Worm (Caenorhabditis elegans) whole organism, late embryonic: ENCODE results near the gene mrpl-22.

Experiments
- ceh-22 ChIP-seq: sonication (generic microtip); optimal IDR thresholded peaks from 2 replicates; lab custom pipeline; 2017; ENCODE audit warnings: missing biosample characterization, missing genetic modification characterization
- elt-2 ChIP-seq: sonication (generic microtip); optimal IDR thresholded peaks from 2 replicates; lab custom pipeline; 2016; ENCODE audit warnings: missing genetic modification reagents, missing genetic modification characterization, missing compliant biosample characterization
- ets-4 ChIP-seq: sonication (generic microtip); optimal IDR thresholded peaks from 2 replicates; lab custom pipeline; 2016; ENCODE audit warnings: missing genetic modification characterization, missing compliant biosample characterization
- fkh-10 ChIP-seq: fragments of 150-350 bp; optimal IDR thresholded peaks from 2 replicates; lab custom pipeline; 2014; ENCODE audit warnings: missing biosample characterization, missing genetic modification reagents, missing genetic modification characterization
- lin-11 ChIP-seq: fragments of 200-800 bp; sonication (Bioruptor generic); optimal IDR thresholded peaks from 2 replicates; lab custom pipeline; 2018; ENCODE audit warnings: mild to moderate bottlenecking, missing genetic modification characterization, missing compliant biosample characterization
- nfya-1 ChIP-seq: sonication (generic microtip); optimal IDR thresholded peaks from 2 replicates; lab custom pipeline; 2017; ENCODE audit warnings: missing genetic modification characterization, mild to moderate bottlenecking, missing compliant biosample characterization, antibody characterized with exemption, moderate library complexity
- pha-4 ChIP-seq: fragments of 150-350 bp; optimal IDR thresholded peaks from 2 replicates; lab custom pipeline; 2018; ENCODE audit warnings: missing biosample characterization, missing genetic modification reagents, missing genetic modification characterization
- ref-2 ChIP-seq: sonication (generic microtip); optimal IDR thresholded peaks from 2 replicates; lab custom pipeline; 2016; ENCODE audit warnings: missing genetic modification characterization, missing compliant biosample characterization
- sdc-2 ChIP-seq: sonication (generic microtip); optimal IDR thresholded peaks from 2 replicates; lab custom pipeline; 2016; ENCODE audit warnings: missing genotype, missing genetic modification characterization, missing compliant biosample characterization

DNA sequence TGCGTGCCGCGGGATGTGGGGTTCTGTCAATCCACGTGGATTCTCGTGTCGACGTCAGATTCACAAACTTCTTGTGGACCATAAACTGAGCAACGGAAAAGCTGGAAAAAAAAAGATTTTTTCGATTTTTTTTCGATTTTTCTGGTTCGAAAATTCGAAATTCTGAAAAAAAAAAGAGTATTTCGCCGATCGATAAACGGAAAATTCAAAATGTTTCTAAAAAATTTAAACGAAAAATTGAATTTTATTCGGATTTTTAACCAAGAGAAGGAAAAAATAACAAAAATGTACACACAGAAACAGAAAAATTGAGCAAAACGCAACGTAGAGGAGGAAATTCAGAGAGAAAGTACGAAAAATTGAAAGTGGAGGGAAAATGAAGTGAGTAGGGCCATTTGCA, 18.9 kb upstream of the mrpl-22 start, which contains the start of gene Y39A1A.3:
- TF ChIP-seq fkh-10 (GFP tag; lab: Kevin White, UChicago) = no peak
- TF ChIP-seq ref-2 = no peak
- no peak for TF ChIP-seq lin-11 (tag; lab: Kevin White, UChicago)
- no peak for TF ChIP-seq nfya-1 (tag; lab: Kevin White, UChicago)
- TF ChIP-seq sdc-2 (tag; lab: Kevin White, UChicago) = no peak
- no peak for TF ChIP-seq pha-4 (tag; lab: Kevin White, UChicago)
- no peak for TF ChIP-seq elt-2 (tag; lab: Kevin White, UChicago)
- TF ChIP-seq ets-4 (tag; lab: Kevin White, UChicago) = no peak
- TF ChIP-seq ceh-22 (tag; lab: Kevin White, UChicago) = no peak
